Worm (Caenorhabditis elegans) whole organism, L4 larva: ENCODE data around the gene clc-23.

ENCODE experiments used
- F44E2.7 ChIP-seq: fragments of 200-800 bp; sonication (Bioruptor generic); IDR thresholded peaks from 2 replicates; pipeline ENCODE4 v2.1.2; 2022; ENCODE audit warnings: missing genetic modification characterization, missing compliant biosample characterization
- ZK337.2 ChIP-seq: fragments of 200-800 bp; sonication (Bioruptor generic); IDR thresholded peaks from 2 replicates; pipeline ENCODE4 v1.3.6; 2022; ENCODE audit warnings: missing genetic modification reagents, missing genetic modification characterization, missing compliant biosample characterization
- ceh-28 ChIP-seq: fragments of 150-350 bp; optimal IDR thresholded peaks from 2 replicates; lab custom pipeline; 2014; ENCODE audit warnings: missing biosample characterization, missing genetic modification reagents, missing genetic modification characterization
- ceh-44 ChIP-seq: fragments of 200-800 bp; sonication (Bioruptor generic); IDR thresholded peaks from 2 replicates; pipeline ENCODE4 v1.3.6; 2022; ENCODE audit warnings: missing genetic modification reagents, missing genetic modification characterization, missing compliant biosample characterization
- daf-12 ChIP-seq: fragments of 150-350 bp; optimal IDR thresholded peaks from 2 replicates; lab custom pipeline; 2014; ENCODE audit warnings: missing biosample characterization, missing genetic modification reagents, missing genetic modification characterization
- daf-8 ChIP-seq: fragments of 200-800 bp; sonication (Bioruptor generic); IDR thresholded peaks from 2 replicates; pipeline ENCODE4 v1.3.6; 2022; ENCODE audit warnings: missing genetic modification characterization, missing compliant biosample characterization
- dmd-8 ChIP-seq: fragments of 200-800 bp; sonication (Bioruptor generic); IDR thresholded peaks from 2 replicates; pipeline ENCODE4 v1.3.6; 2022; ENCODE audit warnings: missing genetic modification characterization, missing compliant biosample characterization
- hif-1 ChIP-seq, 2 experiments: sonication (generic microtip); optimal IDR thresholded peaks; 2 replicates each; lab custom pipeline; 2016 to 2017; ENCODE audit warnings: missing compliant biosample characterization in 2 of 2, missing genetic modification characterization in 2 of 2, missing genetic modification reagents in 2 of 2, missing genotype in 2 of 2, mild to moderate bottlenecking in 1 of 2
- nhr-42 ChIP-seq: fragments of 200-800 bp; sonication (Bioruptor generic); IDR thresholded peaks from 2 replicates; pipeline ENCODE4 v1.3.6; 2022; ENCODE audit warnings: missing genetic modification characterization, missing compliant biosample characterization
- pqm-1 ChIP-seq: sonication (generic microtip); optimal IDR thresholded peaks from 2 replicates; lab custom pipeline; 2017; ENCODE audit warnings: missing biosample characterization, missing genetic modification characterization
- sdz-12 ChIP-seq: fragments of 200-800 bp; sonication (Bioruptor generic); optimal IDR thresholded peaks from 2 replicates; lab custom pipeline; 2018; ENCODE audit warnings: mild to moderate bottlenecking, missing genetic modification characterization, missing compliant biosample characterization
- snpc-1.2 ChIP-seq: fragments of 200-800 bp; sonication (Bioruptor generic); IDR thresholded peaks from 2 replicates; pipeline ENCODE4 v1.3.6; 2022; ENCODE audit warnings: missing genetic modification reagents, missing genetic modification characterization, missing compliant biosample characterization
- tag-97 ChIP-seq: fragments of 200-800 bp; sonication (Bioruptor generic); IDR thresholded peaks from 2 replicates; pipeline ENCODE4 v1.3.6; 2022; ENCODE audit warnings: missing genetic modification characterization, missing compliant biosample characterization
- tra-1 ChIP-seq: fragments of 200-800 bp; sonication (Bioruptor generic); IDR thresholded peaks from 2 replicates; pipeline ENCODE4 v1.3.6; 2022; ENCODE audit warnings: missing genetic modification reagents, missing genetic modification characterization, missing compliant biosample characterization
- unc-130 ChIP-seq: sonication (generic microtip); optimal IDR thresholded peaks from 2 replicates; lab custom pipeline; 2016; ENCODE audit warnings: missing genetic modification reagents, missing genetic modification characterization, missing compliant biosample characterization

clc-23 gene

DNA sequence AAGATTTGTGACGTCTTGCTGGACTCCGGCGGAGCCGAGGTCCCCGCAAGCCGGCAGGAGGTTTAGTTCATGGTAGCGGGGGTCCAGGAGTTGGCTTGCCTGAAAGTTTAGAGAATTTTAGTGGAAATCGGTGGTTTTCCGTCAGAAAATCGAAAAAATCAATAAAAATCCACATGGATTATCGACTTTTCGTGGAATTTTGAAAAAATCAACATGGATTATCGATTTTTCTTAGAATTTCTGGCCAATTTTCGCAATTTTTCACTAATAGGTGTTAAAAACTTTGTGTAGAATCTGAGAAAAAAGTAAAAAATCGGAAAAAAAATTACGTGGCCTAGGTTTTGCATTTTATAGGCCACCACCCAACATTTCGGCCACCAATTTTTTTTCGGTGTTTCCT lies 38.1 kb downstream of the clc-23 start:
- TF ChIP-seq ceh-44 (GFP tag; lab: Robert Waterston, UW) (no peak), nhr-42 (GFP tag; lab: Robert Waterston, UW) (no peak), sdz-12 (GFP tag; lab: Kevin White, UChicago) (no peak), unc-130 (GFP tag; lab: Kevin White, UChicago) (no peak), ceh-28 (tag; lab: Kevin White, UChicago) (peak; percentile 52), snpc-1.2 (GFP tag; lab: Robert Waterston, UW) (no peak), pqm-1 (no peak), daf-12 (tag; lab: Kevin White, UChicago) (no peak)

DNA sequence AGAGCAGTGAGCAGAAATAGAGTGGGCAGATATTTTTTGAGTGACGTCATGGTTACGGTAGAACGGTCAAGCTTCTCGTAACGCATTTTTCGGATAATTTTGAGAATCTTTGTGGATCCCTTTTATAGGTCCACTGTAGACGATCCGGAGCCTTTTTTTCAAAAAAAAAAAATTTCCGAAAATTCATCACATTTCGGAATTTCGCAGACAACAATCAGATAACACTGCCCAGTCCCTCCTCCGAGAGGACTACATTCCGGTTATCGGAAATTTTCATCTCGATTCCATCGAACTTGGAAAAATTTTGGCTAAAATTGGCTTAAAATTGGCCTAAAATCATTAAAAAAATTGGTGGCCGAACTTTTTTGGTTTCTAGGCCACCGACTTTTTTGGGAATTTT lies 39.2 kb downstream of the clc-23 start, which contains the start of gene BE0003N10.6:
Gene BE0003N10.6 (minus strand): TSS at position 101 of the 400 bp plus-strand sequence.
- TF ChIP-seq tag-97, result no peak
- TF ChIP-seq F44E2.7 (GFP tag; lab: Robert Waterston, UW), result no peak
- no peak for TF ChIP-seq tra-1 (GFP tag; lab: Robert Waterston, UW)
- TF ChIP-seq hif-1 (tag; optimal IDR thresholded peaks at IDR 0.05; lab: Kevin White, UChicago), result no peak
- TF ChIP-seq ZK337.2, result no peak
- no peak for TF ChIP-seq daf-8 (GFP tag; lab: Robert Waterston, UW)
- TF ChIP-seq dmd-8, result no peak
